Fruit fly (Drosophila melanogaster) whole organism, embryonic: ENCODE measurements around the gene CG5687.
A peak's percentile ranks its signal among the peaks of the same experiment; 100 is the strongest.

Experiments used
- Awh ChIP-seq: fragments of 200-800 bp; sonication (Bioruptor generic); IDR thresholded peaks from 2 replicates; pipeline ENCODE4, ENCODE4 v1.3.6; 2022; ENCODE audit warnings: missing biosample characterization, missing genetic modification characterization
- CG10979 ChIP-seq: fragments of 200-800 bp; sonication (Bioruptor generic); optimal IDR thresholded peaks from 2 replicates; lab custom pipeline; 2018; ENCODE audit warnings: missing biosample characterization, mild to moderate bottlenecking, missing genetic modification characterization, moderate library complexity
- CG11695 ChIP-seq: fragments of 200-800 bp; sonication (Bioruptor generic); IDR thresholded peaks from 3 replicates; pipeline ENCODE4 v1.3.6; 2022; ENCODE audit warnings: missing biosample characterization, missing genetic modification characterization
- CG12155 ChIP-seq: fragments of 200-800 bp; sonication (Bioruptor generic); optimal IDR thresholded peaks from 3 replicates; lab custom pipeline; 2016; ENCODE audit warnings: missing biosample characterization, missing genetic modification characterization
- CG13424 ChIP-seq: fragments of 200-800 bp; sonication (Bioruptor generic); optimal IDR thresholded peaks from 2 replicates; lab custom pipeline; 2019; ENCODE audit warnings: missing biosample characterization, mild to moderate bottlenecking, missing genetic modification characterization, moderate library complexity
- CG14710 ChIP-seq: fragments of 200-800 bp; sonication (Bioruptor generic); optimal IDR thresholded peaks from 3 replicates; lab custom pipeline; 2019; ENCODE audit warnings: missing biosample characterization, mild to moderate bottlenecking, missing genetic modification characterization, moderate library complexity
- CG18476 ChIP-seq: fragments of 200-800 bp; sonication (Bioruptor generic); optimal IDR thresholded peaks from 2 replicates; lab custom pipeline; 2016; ENCODE audit warnings: missing biosample characterization, mild to moderate bottlenecking, missing genetic modification characterization
- CG30403 ChIP-seq: fragments of 200-800 bp; sonication (Bioruptor generic); optimal IDR thresholded peaks from 3 replicates; lab custom pipeline; 2016; ENCODE audit warnings: missing biosample characterization, missing genetic modification characterization
- CG3847 ChIP-seq: fragments of 200-800 bp; sonication (Bioruptor generic); IDR thresholded peaks from 2 replicates; pipeline ENCODE4 v1.3.6; 2022; ENCODE audit warnings: missing biosample characterization, missing genetic modification characterization
- CG6654 ChIP-seq: fragments of 200-800 bp; sonication (Bioruptor generic); optimal IDR thresholded peaks from 2 replicates; lab custom pipeline; 2017; ENCODE audit warnings: missing biosample characterization, mild to moderate bottlenecking, missing genetic modification characterization
- CG6683 ChIP-seq: fragments of 200-800 bp; sonication (Bioruptor generic); optimal IDR thresholded peaks from 2 replicates; lab custom pipeline; 2017; ENCODE audit warnings: missing biosample characterization, mild to moderate bottlenecking, missing genetic modification characterization, missing genetic modification reagents
- CG6689 ChIP-seq: fragments of 200-800 bp; sonication (Bioruptor generic); IDR thresholded peaks from 2 replicates; pipeline ENCODE4 v1.3.6; 2022; ENCODE audit warnings: missing biosample characterization, missing genetic modification characterization
- CG6854 ChIP-seq: fragments of 200-800 bp; sonication (Bioruptor generic); optimal IDR thresholded peaks from 3 replicates; lab custom pipeline; 2017; ENCODE audit warnings: missing biosample characterization, mild to moderate bottlenecking, missing genetic modification characterization
- CG8924 ChIP-seq: fragments of 200-800 bp; optimal IDR thresholded peaks from 3 replicates; lab custom pipeline; 2019; ENCODE audit warnings: missing biosample characterization, mild to moderate bottlenecking, missing genetic modification characterization, moderate library complexity
- CG9215 ChIP-seq: fragments of 200-800 bp; sonication (Bioruptor generic); IDR thresholded peaks from 2 replicates; pipeline ENCODE4 v1.3.6; 2022; ENCODE audit warnings: missing biosample characterization, missing genetic modification characterization
- E2f2 ChIP-seq: fragments of 200-800 bp; sonication (Bioruptor generic); IDR thresholded peaks from 2 replicates; pipeline ENCODE4 v1.3.6; 2022; ENCODE audit warnings: missing biosample characterization, missing genetic modification characterization
- HLH4C ChIP-seq: fragments of 200-800 bp; sonication (Bioruptor generic); IDR thresholded peaks from 3 replicates; pipeline ENCODE4 v1.3.6; 2022; ENCODE audit warnings: missing biosample characterization, missing genetic modification characterization; ENCODE audit not compliant: partially characterized antibody
- HmgD ChIP-seq: fragments of 200-800 bp; sonication (Bioruptor generic); optimal IDR thresholded peaks from 3 replicates; lab custom pipeline; 2016; ENCODE audit warnings: missing biosample characterization, missing genetic modification characterization
- Hr39 ChIP-seq: fragments of >200 bp; optimal IDR thresholded peaks from 2 replicates; lab custom pipeline; 2017
- Hr51 ChIP-seq, 2 experiments: fragments of 200-800 bp; sonication (Bioruptor generic); optimal IDR thresholded peaks; 2 replicates in 1 of 2; 3 replicates in 1 of 2; lab custom pipeline; 2016 to 2018; ENCODE audit warnings: missing biosample characterization in 2 of 2, missing genetic modification characterization in 2 of 2, mild to moderate bottlenecking in 1 of 2, moderate library complexity in 1 of 2
- Meics ChIP-seq: fragments of 200-800 bp; sonication (Bioruptor generic); optimal IDR thresholded peaks from 2 replicates; lab custom pipeline; 2017; ENCODE audit warnings: missing biosample characterization, mild to moderate bottlenecking, missing genetic modification characterization
- Ravus ChIP-seq: fragments of 200-800 bp; sonication (Bioruptor generic); IDR thresholded peaks from 2 replicates; pipeline ENCODE4 v1.3.6; 2022; ENCODE audit warnings: missing biosample characterization, missing genetic modification characterization
- Six4 ChIP-seq: fragments of 200-800 bp; sonication (Bioruptor generic); optimal IDR thresholded peaks from 2 replicates; lab custom pipeline; 2016; ENCODE audit warnings: missing biosample characterization, missing genetic modification characterization
- Sox102F ChIP-seq: fragments of 200-800 bp; sonication (Bioruptor generic); optimal IDR thresholded peaks from 2 replicates; lab custom pipeline; 2018; ENCODE audit warnings: missing biosample characterization, mild to moderate bottlenecking, missing genetic modification characterization, moderate library complexity
- ash1 ChIP-seq: fragments of 200-800 bp; sonication (Bioruptor generic); optimal IDR thresholded peaks from 2 replicates; lab custom pipeline; 2018; ENCODE audit warnings: missing biosample characterization, mild to moderate bottlenecking, missing genetic modification characterization
- az2 ChIP-seq: fragments of 200-800 bp; sonication (Bioruptor generic); optimal IDR thresholded peaks from 3 replicates; lab custom pipeline; 2016; ENCODE audit warnings: missing biosample characterization, missing genetic modification characterization
- bab2 ChIP-seq: fragments of 200-800 bp; sonication (Bioruptor generic); optimal IDR thresholded peaks from 2 replicates; lab custom pipeline; 2016; ENCODE audit warnings: missing biosample characterization, missing genetic modification characterization
- bowl ChIP-seq: fragments of 200-800 bp; sonication (Bioruptor generic); IDR thresholded peaks from 2 replicates; pipeline ENCODE4 v1.3.6; 2022; ENCODE audit warnings: missing biosample characterization, missing genetic modification characterization
- cg ChIP-seq: fragments of 200-800 bp; sonication (Bioruptor generic); optimal IDR thresholded peaks from 3 replicates; lab custom pipeline; 2019; ENCODE audit warnings: missing biosample characterization, mild to moderate bottlenecking, missing genetic modification characterization, moderate library complexity
- chn ChIP-seq: fragments of 200-800 bp; sonication (Bioruptor generic); optimal IDR thresholded peaks from 2 replicates; lab custom pipeline; 2016; ENCODE audit warnings: missing biosample characterization, missing genetic modification characterization
- crol ChIP-seq: fragments of 200-800 bp; sonication (Bioruptor generic); IDR thresholded peaks from 2 replicates; pipeline ENCODE4 v1.3.6; 2022; ENCODE audit warnings: missing biosample characterization, missing genetic modification characterization
- danr ChIP-seq: fragments of 200-800 bp; sonication (Bioruptor generic); IDR thresholded peaks from 2 replicates; pipeline ENCODE4 v1.3.6; 2022; ENCODE audit warnings: missing biosample characterization, missing genetic modification characterization
- dimm ChIP-seq: fragments of 200-800 bp; sonication (Bioruptor generic); IDR thresholded peaks from 2 replicates; pipeline ENCODE4 v1.3.6; 2022; ENCODE audit warnings: missing biosample characterization, missing genetic modification characterization
- gcm ChIP-seq: fragments of 200-800 bp; sonication (Bioruptor generic); optimal IDR thresholded peaks from 2 replicates; lab custom pipeline; 2019; ENCODE audit warnings: missing biosample characterization, mild to moderate bottlenecking, missing genetic modification characterization, moderate library complexity
- gro ChIP-seq: fragments of 200-800 bp; sonication (Bioruptor generic); optimal IDR thresholded peaks from 2 replicates; lab custom pipeline; 2016; ENCODE audit warnings: missing biosample characterization, missing genetic modification characterization
- hth ChIP-seq: fragments of >200 bp; optimal IDR thresholded peaks from 2 replicates; lab custom pipeline; 2017; ENCODE audit warnings: inconsistent platforms
- ind ChIP-seq: fragments of 200-800 bp; sonication (Bioruptor generic); optimal IDR thresholded peaks from 3 replicates; lab custom pipeline; 2016; ENCODE audit warnings: missing biosample characterization, missing genetic modification characterization
- jumu ChIP-seq: fragments of 200-800 bp; sonication (Bioruptor generic); optimal IDR thresholded peaks from 3 replicates; lab custom pipeline; 2016; ENCODE audit warnings: missing biosample characterization, missing genetic modification characterization
- kay ChIP-seq: fragments of 200-800 bp; sonication (Bioruptor generic); optimal IDR thresholded peaks from 2 replicates; lab custom pipeline; 2016; ENCODE audit warnings: missing biosample characterization, missing genetic modification characterization
- klu ChIP-seq: fragments of 200-800 bp; sonication (Bioruptor generic); IDR thresholded peaks from 2 replicates; pipeline ENCODE4 v1.3.6; 2022; ENCODE audit warnings: missing biosample characterization, missing genetic modification characterization
- maf-S ChIP-seq: fragments of 200-800 bp; sonication (Bioruptor generic); optimal IDR thresholded peaks from 2 replicates; lab custom pipeline; 2016; ENCODE audit warnings: missing biosample characterization, missing genetic modification characterization
- mld ChIP-seq: fragments of 200-800 bp; sonication (Bioruptor generic); IDR thresholded peaks from 3 replicates; pipeline ENCODE4 v1.3.6; 2022; ENCODE audit warnings: missing biosample characterization, missing genetic modification characterization; ENCODE audit not compliant: partially characterized antibody
- pita ChIP-seq: fragments of 200-800 bp; sonication (Bioruptor generic); optimal IDR thresholded peaks from 2 replicates; lab custom pipeline; 2017; ENCODE audit warnings: missing biosample characterization, mild to moderate bottlenecking, missing genetic modification characterization
- ranshi ChIP-seq: fragments of 200-800 bp; sonication (Bioruptor generic); IDR thresholded peaks from 2 replicates; pipeline ENCODE4 v1.3.6; 2022; ENCODE audit warnings: missing biosample characterization, missing genetic modification characterization
- seq ChIP-seq: fragments of 200-800 bp; sonication (Bioruptor generic); IDR thresholded peaks from 2 replicates; pipeline ENCODE4 v1.3.6; 2022; ENCODE audit warnings: missing biosample characterization, missing genetic modification characterization
- sim ChIP-seq: fragments of 200-800 bp; sonication (Bioruptor generic); IDR thresholded peaks from 2 replicates; pipeline ENCODE4 v1.3.6; 2022; ENCODE audit warnings: missing biosample characterization, missing genetic modification characterization
- slou ChIP-seq: fragments of 200-800 bp; sonication (Bioruptor generic); optimal IDR thresholded peaks from 3 replicates; lab custom pipeline; 2016; ENCODE audit warnings: missing biosample characterization, missing genetic modification characterization
- slp2 ChIP-seq: fragments of 200-800 bp; sonication (Bioruptor generic); optimal IDR thresholded peaks from 2 replicates; lab custom pipeline; 2016; ENCODE audit warnings: missing biosample characterization, missing genetic modification characterization
- so ChIP-seq: fragments of 200-800 bp; sonication (Bioruptor generic); IDR thresholded peaks from 3 replicates; pipeline ENCODE4 v1.3.6; 2022; ENCODE audit warnings: missing biosample characterization, missing genetic modification characterization
- tin ChIP-seq: fragments of 200-800 bp; sonication (Bioruptor generic); optimal IDR thresholded peaks from 3 replicates; lab custom pipeline; 2016; ENCODE audit warnings: missing biosample characterization, missing genetic modification characterization
- trem ChIP-seq: fragments of 200-800 bp; optimal IDR thresholded peaks from 3 replicates; lab custom pipeline; 2019; ENCODE audit warnings: missing biosample characterization, mild to moderate bottlenecking, missing genetic modification characterization, moderate library complexity
- trh ChIP-seq: fragments of 200-800 bp; sonication (Bioruptor generic); optimal IDR thresholded peaks from 2 replicates; lab custom pipeline; 2016; ENCODE audit warnings: missing biosample characterization, missing genetic modification characterization
- yki ChIP-seq: fragments of >200 bp; optimal IDR thresholded peaks from 3 replicates; lab custom pipeline; 2018

The CG5687 gene

DNA sequence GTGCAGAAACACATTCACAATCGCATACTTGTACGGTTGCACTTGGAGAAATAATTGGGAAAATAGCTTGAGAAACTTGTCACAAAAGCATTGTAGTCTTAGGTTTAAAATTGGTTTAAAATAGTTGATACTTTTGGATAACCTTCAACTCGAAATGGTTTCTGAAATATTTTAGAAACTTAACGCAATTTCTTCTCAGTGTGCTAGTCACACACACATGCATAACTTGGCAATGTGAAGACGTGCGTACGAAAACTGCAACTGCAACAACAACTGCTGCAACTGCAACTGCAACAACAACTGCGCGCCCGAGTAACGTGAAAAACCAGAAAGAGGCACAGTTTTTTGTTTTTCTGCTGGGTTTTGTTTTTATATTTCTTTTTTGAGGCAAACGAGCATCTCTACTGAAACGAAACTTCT is 52.8 kb downstream of the CG5687 start (continued):
- peak; percentile 46 for TF ChIP-seq CG6654 (GFP tag; lab: Kevin White, UChicago)
- TF ChIP-seq CG11695, result peak; percentile 70
- TF ChIP-seq seq (GFP tag; lab: Robert Waterston, UW), result no peak
- TF ChIP-seq Awh (GFP tag; lab: Robert Waterston, UW), result peak; percentile 85
- TF ChIP-seq Six4, result peak; percentile 72
- TF ChIP-seq maf-S, result peak; percentile 41
- peak; percentile 46 for TF ChIP-seq klu (GFP tag; lab: Robert Waterston, UW)
- peak; percentile 86 for TF ChIP-seq CG13424 (tag; lab: Kevin White, UChicago)
- peak; percentile 60 for TF ChIP-seq Meics
- peak; percentile 84 for TF ChIP-seq CG6689 (GFP tag; lab: Robert Waterston, UW)
- TF ChIP-seq ash1, result no peak
- TF ChIP-seq CG12155 (GFP tag; lab: Kevin White, UChicago), result peak; percentile 51
- peak; percentile 54; the same call in 1 of the 2 replicates for TF ChIP-seq E2f2 (GFP tag; lab: Robert Waterston, UW)
- peak; percentile 87 for TF ChIP-seq so (GFP tag; lab: Robert Waterston, UW)
- TF ChIP-seq CG9215 (GFP tag; lab: Robert Waterston, UW), result no peak; the same call in 1 of the 2 replicates
- TF ChIP-seq pita (GFP tag; lab: Kevin White, UChicago), result no peak
- no peak for TF ChIP-seq CG6854 (GFP tag; lab: Kevin White, UChicago)
- TF ChIP-seq Hr51 (GFP tag; optimal IDR thresholded peaks at IDR 0.05; lab: Kevin White, UChicago), result peak; percentile 61 to 86
- no peak for TF ChIP-seq HLH4C (GFP tag; lab: Robert Waterston, UW)
- TF ChIP-seq yki (lab: Kevin White, UChicago), result no peak
- peak; percentile 91 for TF ChIP-seq CG10979
- peak; percentile 85 for TF ChIP-seq ind
- TF ChIP-seq CG8924 (tag; lab: Kevin White, UChicago), result peak; percentile 85
- TF ChIP-seq gro (GFP tag; lab: Kevin White, UChicago), result no peak
- peak; percentile 87 for TF ChIP-seq CG14710
- peak; percentile 80 for TF ChIP-seq dimm (GFP tag; lab: Robert Waterston, UW)
- peak; percentile 68; the same call in 1 of the 2 replicates for TF ChIP-seq bowl (GFP tag; lab: Robert Waterston, UW)
- TF ChIP-seq kay (GFP tag; lab: Kevin White, UChicago), result peak; percentile 75
- TF ChIP-seq CG6683 (GFP tag; lab: Kevin White, UChicago), result no peak
- peak; percentile 78 for TF ChIP-seq CG30403
- no peak for TF ChIP-seq slou (GFP tag; lab: Kevin White, UChicago)
- no peak for TF ChIP-seq hth (lab: Kevin White, UChicago)
- TF ChIP-seq ranshi (GFP tag; lab: Robert Waterston, UW), result peak; percentile 79
- peak; percentile 82 for TF ChIP-seq sim (GFP tag; lab: Robert Waterston, UW)
- peak; percentile 59 for TF ChIP-seq gcm
- peak; percentile 86 for TF ChIP-seq tin (GFP tag; lab: Kevin White, UChicago)
- TF ChIP-seq Hr39 (lab: Kevin White, UChicago), result no peak
- peak; percentile 87 for TF ChIP-seq az2 (GFP tag; lab: Kevin White, UChicago)
- TF ChIP-seq chn (GFP tag; lab: Kevin White, UChicago), result peak; percentile 84
- peak; percentile 80 for TF ChIP-seq jumu (GFP tag; lab: Kevin White, UChicago)
- TF ChIP-seq trh, result peak; percentile 74
- TF ChIP-seq Sox102F, result peak; percentile 91
- TF ChIP-seq HmgD (GFP tag; lab: Kevin White, UChicago), result no peak
- TF ChIP-seq danr (GFP tag; lab: Robert Waterston, UW), result peak; percentile 73
- peak; percentile 52 for TF ChIP-seq cg (GFP tag; lab: Kevin White, UChicago)
- peak; percentile 44 for TF ChIP-seq slp2
- TF ChIP-seq CG18476 (GFP tag; lab: Kevin White, UChicago), result peak; percentile 77
- no peak for TF ChIP-seq mld (GFP tag; lab: Robert Waterston, UW)
- TF ChIP-seq Ravus, result peak; percentile 73
- no peak for TF ChIP-seq crol (GFP tag; lab: Robert Waterston, UW)
- TF ChIP-seq bab2, result peak; percentile 76
- peak; percentile 61 for TF ChIP-seq CG3847 (GFP tag; lab: Robert Waterston, UW)
- peak; percentile 83 for TF ChIP-seq trem (tag; lab: Kevin White, UChicago)
